Fruit fly (Drosophila melanogaster): ENCODE results near the gene CG13996.

The CG13996 gene

DNA sequence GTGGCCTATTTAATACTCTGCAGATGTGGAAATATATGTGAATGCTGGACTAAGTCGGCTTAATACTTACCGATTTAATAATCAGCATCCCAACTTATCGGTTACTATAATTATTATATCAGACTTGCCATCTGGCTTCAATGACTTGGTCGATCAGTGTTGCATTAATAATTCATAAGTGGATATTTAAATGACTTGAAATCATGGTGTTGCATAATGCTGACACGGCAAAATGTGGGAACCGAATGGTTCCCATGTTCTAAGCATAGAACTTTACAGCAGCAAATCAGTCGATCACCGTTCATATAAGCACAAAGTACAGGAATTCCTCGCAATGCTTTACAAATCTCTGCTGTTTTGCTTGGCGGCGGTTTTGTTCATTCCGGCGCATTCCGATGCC, 39.6 kb downstream of the CG13996 start, which contains the start of gene CG34180:
Gene CG34180 (plus strand): TSS at position 301 of the 400 bp plus-strand sequence.
- TF ChIP-seq eg (GFP tag; IDR thresholded peaks at IDR 0.05) = no peak
- TF ChIP-seq Sox15 (GFP tag; optimal IDR thresholded peaks at IDR 0.05) = no peak
- no peak for TF ChIP-seq Met (GFP tag; optimal IDR thresholded peaks at IDR 0.05)
- TF ChIP-seq CG11902 (GFP tag; optimal IDR thresholded peaks at IDR 0.05) = no peak
- TF ChIP-seq CG1621 (tag; optimal IDR thresholded peaks at IDR 0.05) = no peak
- TF ChIP-seq Eip78C (GFP tag) = no peak
- no peak for TF ChIP-seq Lpt (GFP tag; optimal IDR thresholded peaks at IDR 0.05)
- TF ChIP-seq fd85E (GFP tag; optimal IDR thresholded peaks at IDR 0.05) = no peak
- no peak for TF ChIP-seq CG6276 (GFP tag; optimal IDR thresholded peaks at IDR 0.05)
- no peak for TF ChIP-seq topi (GFP tag; optimal IDR thresholded peaks at IDR 0.05)
- TF ChIP-seq vri (GFP tag; optimal IDR thresholded peaks at IDR 0.05) = no peak
- no peak for TF ChIP-seq CG6808 (GFP tag; optimal IDR thresholded peaks at IDR 0.05)
- TF ChIP-seq Gug (GFP tag; IDR thresholded peaks at IDR 0.05) = no peak
- no peak for TF ChIP-seq Smox (GFP tag; optimal IDR thresholded peaks at IDR 0.05)
- no peak for TF ChIP-seq Sox102F (GFP tag; optimal IDR thresholded peaks at IDR 0.05)
- TF ChIP-seq esn (GFP tag; optimal IDR thresholded peaks at IDR 0.05) = no peak
- no peak for TF ChIP-seq CG8319 (GFP tag; optimal IDR thresholded peaks at IDR 0.05)
- no peak for TF ChIP-seq Blimp-1 (GFP tag; optimal IDR thresholded peaks at IDR 0.05)
- no peak for TF ChIP-seq fkh (GFP tag; optimal IDR thresholded peaks at IDR 0.05)

DNA sequence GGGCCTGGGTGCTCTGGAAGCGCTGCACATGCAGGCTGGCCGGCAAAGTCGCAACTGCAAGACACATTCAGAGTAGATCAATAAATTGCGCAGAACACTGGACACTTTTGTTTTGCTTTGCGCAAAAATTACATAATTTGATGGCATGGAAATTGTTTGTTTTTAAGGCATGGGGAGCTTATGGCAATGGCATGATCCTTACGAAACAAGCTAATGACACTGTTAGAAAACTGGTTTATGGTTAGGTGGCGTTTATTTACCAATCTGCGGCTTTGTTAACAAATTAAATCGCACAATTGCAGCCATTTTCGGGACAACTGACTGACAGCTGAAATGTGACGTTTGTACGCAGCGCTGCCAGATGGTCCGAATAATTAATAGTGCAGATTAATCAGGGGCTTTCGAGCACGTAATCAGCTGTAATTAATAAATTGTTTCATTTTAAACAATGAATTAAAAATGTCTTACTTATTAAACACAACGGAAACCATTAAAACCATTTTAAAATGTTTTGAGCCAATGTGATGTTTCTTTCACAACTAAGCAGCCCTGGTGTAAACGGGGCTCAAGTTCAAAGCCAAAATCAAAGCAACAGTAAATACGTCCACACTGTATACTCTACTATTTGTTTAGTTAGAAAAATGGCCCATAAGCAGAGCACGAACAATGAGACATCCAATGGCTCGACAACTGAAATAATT, 41.9 kb downstream of the CG13996 start, which contains the start of the genes ND-51 and CG13994:
Gene ND-51 (minus strand): TSS at position 376 of the 701 bp plus-strand sequence.
Gene CG13994 (plus strand): TSS at position 608 of the 701 bp plus-strand sequence.
- TF ChIP-seq fd85E (GFP tag; optimal IDR thresholded peaks at IDR 0.05) (no peak), CG6276 (GFP tag; optimal IDR thresholded peaks at IDR 0.05) (no peak), dsx (GFP tag; optimal IDR thresholded peaks at IDR 0.05; ENCODE audit: poor library complexity, severe bottlenecking) (no peak), CG6808 (GFP tag; optimal IDR thresholded peaks at IDR 0.05) (peak; percentile 51), fd59A (GFP tag; optimal IDR thresholded peaks at IDR 0.05) (peak; percentile 33), CG10631 (GFP tag; optimal IDR thresholded peaks at IDR 0.05) (peak; percentile 67), CG8632 (GFP tag; optimal IDR thresholded peaks at IDR 0.05) (peak; percentile 45), cyc (GFP tag; optimal IDR thresholded peaks at IDR 0.05) (peak; percentile 81), Hr38 (GFP tag; optimal IDR thresholded peaks at IDR 0.05) (no peak), achi (GFP tag; optimal IDR thresholded peaks at IDR 0.05) (peak; percentile 100), lz (GFP tag; optimal IDR thresholded peaks at IDR 0.05) (peak; percentile 83), CG8319 (GFP tag; optimal IDR thresholded peaks at IDR 0.05) (peak; percentile 43), eg (GFP tag; IDR thresholded peaks at IDR 0.05) (peak; percentile 79), Eip75B (GFP tag; optimal IDR thresholded peaks at IDR 0.05) (peak; percentile 75), CG16779 (tag; optimal IDR thresholded peaks at IDR 0.05) (no peak), Sox15 (GFP tag; optimal IDR thresholded peaks at IDR 0.05) (peak; percentile 64), ss (GFP tag; optimal IDR thresholded peaks at IDR 0.05) (no peak), salr (GFP tag; optimal IDR thresholded peaks at IDR 0.05) (peak in 1 of 2 experiments; percentile 53), CG34406 (GFP tag; optimal IDR thresholded peaks at IDR 0.05) (peak; percentile 69), CG9139 (GFP tag; optimal IDR thresholded peaks at IDR 0.05) (no peak), vri (GFP tag; optimal IDR thresholded peaks at IDR 0.05) (peak; percentile 76), OdsH (GFP tag; optimal IDR thresholded peaks at IDR 0.05) (no peak), CG31627 (GFP tag; optimal IDR thresholded peaks at IDR 0.05) (peak; percentile 85), net (GFP tag; optimal IDR thresholded peaks at IDR 0.05) (no peak), Smox (GFP tag; optimal IDR thresholded peaks at IDR 0.05) (peak; percentile 70), Ets96B (tag; optimal IDR thresholded peaks at IDR 0.05) (peak; percentile 65), CG7368 (GFP tag; optimal IDR thresholded peaks at IDR 0.05) (no peak), Eip78C (GFP tag) (peak; percentile 91), Lpt (GFP tag; optimal IDR thresholded peaks at IDR 0.05) (no peak), svp (GFP tag) (peak; percentile 95), CG6854 (GFP tag; optimal IDR thresholded peaks at IDR 0.05) (no peak), CG6792 (GFP tag; optimal IDR thresholded peaks at IDR 0.05) (peak; percentile 59), CG8119 (GFP tag; IDR thresholded peaks at IDR 0.05) (peak; percentile 49; the same call in 2 of the 3 replicates), CG4318 (GFP tag; optimal IDR thresholded peaks at IDR 0.05) (no peak), dac (GFP tag; optimal IDR thresholded peaks at IDR 0.05) (no peak), CG32006 (GFP tag; optimal IDR thresholded peaks at IDR 0.05) (peak; percentile 74), CG10669 (GFP tag; optimal IDR thresholded peaks at IDR 0.05) (no peak), CG15336 (GFP tag; IDR thresholded peaks at IDR 0.05) (peak; percentile 55), CG11294 (GFP tag; IDR thresholded peaks at IDR 0.05) (peak; percentile 30; the same call in 1 of the 2 replicates)
